Worm (Caenorhabditis elegans) whole organism, L4 larva: Measurements from ENCODE around the gene lin-66.

ENCODE experiments used
- arid-1 ChIP-seq: fragments of 200-800 bp; sonication (Bioruptor generic); conservative IDR thresholded peaks from 2 replicates; pipeline ENCODE4 v1.3.6; 2022; ENCODE audit warnings: missing genetic modification reagents, missing genetic modification characterization, missing compliant biosample characterization
- cey-2 ChIP-seq: sonication (generic microtip); optimal IDR thresholded peaks from 3 replicates; lab custom pipeline; 2017; ENCODE audit warnings: missing genetic modification characterization, mild to moderate bottlenecking, missing compliant biosample characterization, antibody characterized with exemption, borderline replicate concordance; ENCODE audit not compliant: insufficient read depth
- fos-1 ChIP-seq: fragments of 150-350 bp; optimal IDR thresholded peaks from 2 replicates; lab custom pipeline; 2014; ENCODE audit warnings: missing biosample characterization, missing genetic modification characterization
- jun-1 ChIP-seq: fragments of 150-350 bp; optimal IDR thresholded peaks from 2 replicates; lab custom pipeline; 2014; ENCODE audit warnings: missing biosample characterization, missing genetic modification reagents, missing genetic modification characterization
- lin-15B ChIP-seq: fragments of 150-350 bp; sonication (generic microtip); optimal IDR thresholded peaks from 3 replicates; lab custom pipeline; 2014; ENCODE audit warnings: missing biosample characterization, missing genetic modification characterization
- lir-3 ChIP-seq: sonication (generic microtip); optimal IDR thresholded peaks from 2 replicates; lab custom pipeline; 2016; ENCODE audit warnings: mild to moderate bottlenecking, missing genetic modification characterization, missing compliant biosample characterization
- nhr-28 ChIP-seq: fragments of 150-350 bp; optimal IDR thresholded peaks from 2 replicates; lab custom pipeline; 2014; ENCODE audit warnings: missing biosample characterization, missing genetic modification characterization
- nhr-76 ChIP-seq: fragments of 150-350 bp; optimal IDR thresholded peaks from 2 replicates; lab custom pipeline; 2014; ENCODE audit warnings: missing biosample characterization, missing genetic modification characterization
- snpc-4 ChIP-seq: fragments of 150-350 bp; optimal IDR thresholded peaks from 2 replicates; lab custom pipeline; 2014; ENCODE audit warnings: missing biosample characterization, missing genetic modification characterization
- unc-130 ChIP-seq: sonication (generic microtip); optimal IDR thresholded peaks from 2 replicates; lab custom pipeline; 2016; ENCODE audit warnings: missing genetic modification reagents, missing genetic modification characterization, missing compliant biosample characterization
- zip-11 ChIP-seq: fragments of 200-800 bp; sonication (Bioruptor generic); IDR thresholded peaks from 2 replicates; pipeline ENCODE4 v1.3.6; 2022; ENCODE audit warnings: missing genetic modification characterization, missing compliant biosample characterization

DNA sequence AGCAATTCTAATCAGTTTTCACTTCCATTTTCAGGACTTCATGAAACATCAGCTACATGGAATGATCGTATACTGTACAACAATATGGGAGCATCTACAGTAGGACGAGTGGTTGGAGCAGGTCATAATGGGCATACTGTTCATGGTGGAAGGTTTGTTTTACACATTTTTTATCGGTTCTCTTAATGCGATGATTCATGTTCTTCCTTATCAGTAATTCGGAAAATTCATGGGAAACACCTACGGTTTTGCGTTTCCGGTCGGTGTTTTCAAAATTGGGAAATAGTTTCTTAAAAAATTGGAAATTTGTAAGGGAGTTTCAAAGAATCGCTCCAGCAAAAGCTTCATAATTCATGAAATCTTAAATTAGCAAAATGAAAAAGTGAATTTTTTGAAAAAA lies 53.0 kb downstream of the lin-66 start:
- TF ChIP-seq lir-3 (tag; lab: Kevin White, UChicago) (no peak), cey-2 (tag; lab: Kevin White, UChicago) (no peak), zip-11 (no peak), fos-1 (tag; lab: Kevin White, UChicago) (no peak), snpc-4 (tag; lab: Kevin White, UChicago) (no peak), nhr-28 (peak; percentile 9), unc-130 (GFP tag; lab: Kevin White, UChicago) (no peak), jun-1 (tag; lab: Kevin White, UChicago) (no peak), lin-15B (tag; lab: Kevin White, UChicago) (no peak), arid-1 (GFP tag; lab: Robert Waterston, UW) (no peak), nhr-76 (tag; lab: Kevin White, UChicago) (no peak)
